Worm (Caenorhabditis elegans) whole organism, L2 larva: ENCODE results near the gene ZK809.8.

Experiments used
- ama-1 ChIP-seq: fragments of 150-350 bp; optimal IDR thresholded peaks from 2 replicates; lab custom pipeline; 2018; ENCODE audit warnings: inconsistent platforms
- ceh-82 ChIP-seq: fragments of 150-350 bp; optimal IDR thresholded peaks from 2 replicates; lab custom pipeline; 2014; ENCODE audit warnings: missing biosample characterization, missing genetic modification characterization
- elt-1 ChIP-seq: fragments of 150-350 bp; optimal IDR thresholded peaks from 2 replicates; lab custom pipeline; 2014; ENCODE audit warnings: missing biosample characterization, missing genetic modification characterization
- fos-1 ChIP-seq: fragments of 150-350 bp; optimal IDR thresholded peaks from 2 replicates; lab custom pipeline; 2014; ENCODE audit warnings: missing biosample characterization, missing genetic modification characterization
- lin-39 ChIP-seq: fragments of 150-350 bp; optimal IDR thresholded peaks from 2 replicates; lab custom pipeline; 2014; ENCODE audit warnings: missing biosample characterization, missing genetic modification reagents, missing genetic modification characterization
- mdl-1 ChIP-seq, 2 experiments: fragments of 150-350 bp in 1 of 2; sonication (generic microtip) in 1 of 2; optimal IDR thresholded peaks; 2 replicates each; lab custom pipeline; 2017; ENCODE audit warnings: missing biosample characterization in 2 of 2, missing genetic modification characterization in 2 of 2
- nhr-11 ChIP-seq: fragments of 150-350 bp; optimal IDR thresholded peaks from 2 replicates; lab custom pipeline; 2014; ENCODE audit warnings: missing biosample characterization, missing genetic modification characterization
- skn-1 ChIP-seq: sonication (generic microtip); optimal IDR thresholded peaks from 2 replicates; lab custom pipeline; 2017; ENCODE audit warnings: missing biosample characterization, missing genetic modification characterization
- unc-62 ChIP-seq: fragments of 150-350 bp; optimal IDR thresholded peaks from 2 replicates; lab custom pipeline; 2014; ENCODE audit warnings: missing biosample characterization, missing genetic modification reagents, missing genetic modification characterization

ce11 chrIV:11645354-11645753 is 3.5 kb downstream of the ZK809.8 start:
- TF ChIP-seq skn-1 (no peak), ceh-82 (tag; lab: Kevin White, UChicago) (no peak), fos-1 (no peak), mdl-1 (tag; optimal IDR thresholded peaks at IDR 0.05; lab: Kevin White, UChicago) (no peak), ama-1 (lab: Kevin White, UChicago) (no peak), nhr-11 (tag; lab: Kevin White, UChicago) (no peak), unc-62 (GFP tag; lab: Kevin White, UChicago) (no peak), lin-39 (tag; lab: Kevin White, UChicago) (no peak), elt-1 (tag; lab: Kevin White, UChicago) (no peak)
